Worm (Caenorhabditis elegans): ENCODE results near the gene clec-178.

- TF ChIP-seq blmp-1 (tag; optimal IDR thresholded peaks at IDR 0.05) (no peak), nhr-12 (tag; optimal IDR thresholded peaks at IDR 0.05) (no peak), elt-3 (tag; optimal IDR thresholded peaks at IDR 0.05) (no peak), mep-1 (tag; optimal IDR thresholded peaks at IDR 0.05) (no peak), snpc-4 (tag; optimal IDR thresholded peaks at IDR 0.05) (no peak), pha-4 (tag; optimal IDR thresholded peaks at IDR 0.05) (no peak), flh-1 (GFP tag; optimal IDR thresholded peaks at IDR 0.05) (no peak), nhr-76 (tag; optimal IDR thresholded peaks at IDR 0.05) (no peak), ces-1 (GFP tag; optimal IDR thresholded peaks at IDR 0.05) (no peak), unc-62 (GFP tag; optimal IDR thresholded peaks at IDR 0.05) (no peak)
These were observed 802 bp upstream of the clec-178 start for ce11 chrIV:5652811-5653483.

Data from whole organism, mixed stage, embryonic.